Fruit fly (Drosophila melanogaster) whole organism, embryonic: ENCODE measurements around the gene CG16779.

Source experiments
- Adf1 ChIP-seq: fragments of 200-800 bp; sonication (Bioruptor generic); IDR thresholded peaks from 2 replicates; pipeline ENCODE4 v1.3.6; 2022; ENCODE audit warnings: missing biosample characterization, missing genetic modification characterization
- Asciz ChIP-seq: fragments of 200-800 bp; sonication (Bioruptor generic); optimal IDR thresholded peaks from 2 replicates; lab custom pipeline; 2017; ENCODE audit warnings: missing biosample characterization, mild to moderate bottlenecking, missing genetic modification characterization, missing genetic modification reagents
- Atf-2 ChIP-seq: fragments of 200-800 bp; sonication (Bioruptor generic); optimal IDR thresholded peaks from 2 replicates; lab custom pipeline; 2016; ENCODE audit warnings: missing biosample characterization, missing genetic modification characterization
- Atf3 ChIP-seq: fragments of 200-800 bp; sonication (Bioruptor generic); optimal IDR thresholded peaks from 3 replicates; lab custom pipeline; 2016; ENCODE audit warnings: missing biosample characterization, missing genetic modification characterization
- B-H1 ChIP-seq: fragments of 200-800 bp; sonication (Bioruptor generic); IDR thresholded peaks from 3 replicates; pipeline ENCODE4 v1.3.6; 2022; ENCODE audit warnings: missing biosample characterization, missing genetic modification characterization
- CG11247 ChIP-seq: fragments of 200-800 bp; sonication (Bioruptor generic); IDR thresholded peaks from 2 replicates; pipeline ENCODE4 v1.3.6; 2022; ENCODE audit warnings: missing biosample characterization, missing genetic modification characterization
- CG1233 ChIP-seq: fragments of 200-800 bp; sonication (Bioruptor generic); optimal IDR thresholded peaks from 4 replicates; lab custom pipeline; 2018; ENCODE audit warnings: missing biosample characterization, mild to moderate bottlenecking, missing genetic modification characterization
- CG13296 ChIP-seq: fragments of 200-800 bp; sonication (Bioruptor generic); optimal IDR thresholded peaks from 3 replicates; lab custom pipeline; 2018; ENCODE audit warnings: missing biosample characterization, mild to moderate bottlenecking, missing genetic modification characterization
- CG14860 ChIP-seq: fragments of 200-800 bp; sonication (Bioruptor generic); IDR thresholded peaks from 3 replicates; pipeline ENCODE4 v1.3.6; 2022; ENCODE audit warnings: missing biosample characterization, missing genetic modification characterization; ENCODE audit not compliant: partially characterized antibody
- CG15011 ChIP-seq: fragments of 200-800 bp; sonication (Bioruptor generic); optimal IDR thresholded peaks from 3 replicates; lab custom pipeline; 2018; ENCODE audit warnings: missing biosample characterization, mild to moderate bottlenecking, missing genetic modification characterization
- CG16779 ChIP-seq: fragments of 200-800 bp; sonication (Bioruptor generic); IDR thresholded peaks from 2 replicates; pipeline ENCODE4 v1.3.6; 2022; ENCODE audit warnings: missing biosample characterization, missing genetic modification characterization
- CG17186 ChIP-seq: fragments of 200-800 bp; sonication (Bioruptor generic); optimal IDR thresholded peaks from 3 replicates; lab custom pipeline; 2017; ENCODE audit warnings: missing biosample characterization, missing genetic modification reagents, missing genetic modification characterization
- CG32772 ChIP-seq: fragments of 200-800 bp; sonication (Bioruptor generic); IDR thresholded peaks from 2 replicates; pipeline ENCODE4 v1.3.6; 2022; ENCODE audit warnings: missing biosample characterization, missing genetic modification characterization
- CG7372 ChIP-seq: fragments of 200-800 bp; sonication (Bioruptor generic); IDR thresholded peaks from 2 replicates; pipeline ENCODE4 v1.3.6; 2022; ENCODE audit warnings: missing biosample characterization, missing genetic modification characterization
- CG7556 ChIP-seq: fragments of 200-800 bp; sonication (Bioruptor generic); optimal IDR thresholded peaks from 2 replicates; lab custom pipeline; 2017; ENCODE audit warnings: missing biosample characterization, mild to moderate bottlenecking, missing genetic modification characterization
- CG9876 ChIP-seq: fragments of 200-800 bp; sonication (Bioruptor generic); optimal IDR thresholded peaks from 2 replicates; lab custom pipeline; 2016; ENCODE audit warnings: missing biosample characterization, missing genetic modification characterization
- D19B ChIP-seq: fragments of 200-800 bp; sonication (Bioruptor generic); optimal IDR thresholded peaks from 2 replicates; lab custom pipeline; 2017; ENCODE audit warnings: missing biosample characterization, mild to moderate bottlenecking, missing genetic modification characterization
- Dbx ChIP-seq: fragments of 200-800 bp; sonication (Bioruptor generic); IDR thresholded peaks from 3 replicates; pipeline ENCODE4 v1.3.6; 2022; ENCODE audit warnings: missing biosample characterization, missing genetic modification characterization
- E2f2 ChIP-seq: fragments of 200-800 bp; sonication (Bioruptor generic); IDR thresholded peaks from 2 replicates; pipeline ENCODE4 v1.3.6; 2022; ENCODE audit warnings: missing biosample characterization, missing genetic modification characterization
- ERR ChIP-seq: fragments of 200-800 bp; sonication (Bioruptor generic); optimal IDR thresholded peaks from 2 replicates; lab custom pipeline; 2016; ENCODE audit warnings: missing biosample characterization, missing genetic modification characterization
- Fer1 ChIP-seq: fragments of 200-800 bp; sonication (Bioruptor generic); optimal IDR thresholded peaks from 2 replicates; lab custom pipeline; 2017; ENCODE audit warnings: missing biosample characterization, mild to moderate bottlenecking, missing genetic modification characterization
- Gug ChIP-seq: fragments of 200-800 bp; sonication (Bioruptor generic); IDR thresholded peaks from 4 replicates; pipeline ENCODE4 v1.3.6; 2022; ENCODE audit warnings: missing biosample characterization, missing genetic modification characterization
- HLHmδ ChIP-seq: fragments of 200-800 bp; sonication (Bioruptor generic); optimal IDR thresholded peaks from 2 replicates; lab custom pipeline; 2018; ENCODE audit warnings: missing biosample characterization, mild to moderate bottlenecking, missing genetic modification characterization, moderate library complexity
- Hr39 ChIP-seq: fragments of >200 bp; optimal IDR thresholded peaks from 2 replicates; lab custom pipeline; 2017
- Neu2 ChIP-seq: fragments of 200-800 bp; sonication (Bioruptor generic); optimal IDR thresholded peaks from 3 replicates; lab custom pipeline; 2016; ENCODE audit warnings: missing biosample characterization, missing genetic modification characterization, borderline replicate concordance
- NfI ChIP-seq: fragments of 200-800 bp; sonication (Bioruptor generic); optimal IDR thresholded peaks from 3 replicates; lab custom pipeline; 2018; ENCODE audit warnings: missing biosample characterization, mild to moderate bottlenecking, missing genetic modification characterization, moderate library complexity
- Six4 ChIP-seq: fragments of 200-800 bp; sonication (Bioruptor generic); optimal IDR thresholded peaks from 2 replicates; lab custom pipeline; 2016; ENCODE audit warnings: missing biosample characterization, missing genetic modification characterization
- Spps ChIP-seq: fragments of 200-800 bp; sonication (Bioruptor generic); optimal IDR thresholded peaks from 2 replicates; lab custom pipeline; 2018; ENCODE audit warnings: missing biosample characterization, mild to moderate bottlenecking, missing genetic modification characterization
- Sry-δ ChIP-seq: fragments of 200-800 bp; sonication (Bioruptor generic); optimal IDR thresholded peaks from 2 replicates; lab custom pipeline; 2016; ENCODE audit warnings: missing biosample characterization, missing genetic modification characterization
- Stat92E ChIP-seq, 3 experiments: fragments of >200 bp in 2 of 3; fragments of 200-800 bp in 1 of 3; sonication (Bioruptor generic) in 1 of 3; optimal IDR thresholded peaks; 2 replicates each; lab custom pipeline; 2017 to 2019; ENCODE audit warnings: missing biosample characterization in 3 of 3, missing genetic modification characterization in 3 of 3, mild to moderate bottlenecking in 1 of 3, moderate library complexity in 1 of 3
- ac ChIP-seq: fragments of 200-800 bp; sonication (Bioruptor generic); optimal IDR thresholded peaks from 3 replicates; lab custom pipeline; 2017; ENCODE audit warnings: missing biosample characterization, mild to moderate bottlenecking, missing genetic modification characterization
- ase ChIP-seq: fragments of 200-800 bp; sonication (Bioruptor generic); IDR thresholded peaks from 3 replicates; pipeline ENCODE4 v1.3.6; 2022; ENCODE audit warnings: missing biosample characterization, missing genetic modification characterization
- bcd ChIP-seq: fragments of 200-800 bp; sonication (Bioruptor generic); optimal IDR thresholded peaks from 2 replicates; lab custom pipeline; 2017; ENCODE audit warnings: missing biosample characterization, mild to moderate bottlenecking, missing genetic modification characterization
- br ChIP-seq: fragments of >200 bp; optimal IDR thresholded peaks from 2 replicates; lab custom pipeline; 2017
- croc ChIP-seq: fragments of 200-800 bp; sonication (Bioruptor generic); conservative IDR thresholded peaks from 3 replicates; pipeline ENCODE4 v1.3.6; 2022; ENCODE audit warnings: missing biosample characterization, missing genetic modification characterization
- eyg ChIP-seq: fragments of 200-800 bp; sonication (Bioruptor generic); optimal IDR thresholded peaks from 3 replicates; lab custom pipeline; 2016; ENCODE audit warnings: missing biosample characterization, missing genetic modification characterization
- fd64A ChIP-seq: fragments of 200-800 bp; sonication (Bioruptor generic); optimal IDR thresholded peaks from 3 replicates; lab custom pipeline; 2018; ENCODE audit warnings: missing biosample characterization, mild to moderate bottlenecking, missing genetic modification characterization
- fd96Cb ChIP-seq: fragments of 200-800 bp; sonication (Bioruptor generic); optimal IDR thresholded peaks from 2 replicates; lab custom pipeline; 2018; ENCODE audit warnings: missing biosample characterization, mild to moderate bottlenecking, missing genetic modification characterization, moderate library complexity
- grau ChIP-seq: fragments of 200-800 bp; optimal IDR thresholded peaks from 3 replicates; lab custom pipeline; 2019; ENCODE audit warnings: missing biosample characterization, mild to moderate bottlenecking, missing genetic modification characterization, moderate library complexity
- gsb ChIP-seq: fragments of 200-800 bp; sonication (Bioruptor generic); IDR thresholded peaks from 2 replicates; pipeline ENCODE4 v1.3.6; 2022; ENCODE audit warnings: missing biosample characterization, missing genetic modification characterization
- gt ChIP-seq: fragments of 200-800 bp; sonication (Bioruptor generic); IDR thresholded peaks from 2 replicates; pipeline ENCODE4 v1.3.6; 2022; ENCODE audit warnings: missing biosample characterization, missing genetic modification characterization
- knrl ChIP-seq: fragments of 200-800 bp; sonication (Bioruptor generic); IDR thresholded peaks from 3 replicates; pipeline ENCODE4 v1.3.6; 2022; ENCODE audit warnings: missing biosample characterization, missing genetic modification characterization; ENCODE audit not compliant: partially characterized antibody
- lbe ChIP-seq: fragments of 200-800 bp; sonication (Bioruptor generic); optimal IDR thresholded peaks from 2 replicates; lab custom pipeline; 2016; ENCODE audit warnings: missing biosample characterization, mild to moderate bottlenecking, missing genetic modification characterization
- nerfin-1 ChIP-seq: fragments of 200-800 bp; sonication (Bioruptor generic); optimal IDR thresholded peaks from 3 replicates; lab custom pipeline; 2019; ENCODE audit warnings: missing biosample characterization, mild to moderate bottlenecking, missing genetic modification characterization, moderate library complexity
- rib ChIP-seq: fragments of 200-800 bp; sonication (Bioruptor generic); IDR thresholded peaks from 2 replicates; pipeline ENCODE4 v1.3.6; 2022; ENCODE audit warnings: missing biosample characterization, missing genetic modification characterization
- stc ChIP-seq: fragments of 200-800 bp; sonication (Bioruptor generic); IDR thresholded peaks from 2 replicates; pipeline ENCODE4 v1.3.6; 2022; ENCODE audit warnings: missing biosample characterization, missing genetic modification characterization
- stwl ChIP-seq: fragments of 200-800 bp; sonication (Bioruptor generic); optimal IDR thresholded peaks from 3 replicates; lab custom pipeline; 2018; ENCODE audit warnings: missing biosample characterization, mild to moderate bottlenecking, missing genetic modification characterization, moderate library complexity
- tx ChIP-seq: fragments of 200-800 bp; sonication (Bioruptor generic); optimal IDR thresholded peaks from 2 replicates; lab custom pipeline; 2016; ENCODE audit warnings: missing biosample characterization, missing genetic modification characterization
- unc-4 ChIP-seq: fragments of 200-800 bp; sonication (Bioruptor generic); IDR thresholded peaks from 2 replicates; pipeline ENCODE4 v1.3.6; 2022; ENCODE audit warnings: missing biosample characterization, missing genetic modification characterization; ENCODE audit not compliant: partially characterized antibody
- z ChIP-seq: fragments of 200-800 bp; sonication (Bioruptor generic); IDR thresholded peaks from 3 replicates; pipeline ENCODE4 v1.3.6; 2022; ENCODE audit warnings: missing biosample characterization, missing genetic modification characterization
- zfh2 ChIP-seq: fragments of 200-800 bp; sonication (Bioruptor generic); optimal IDR thresholded peaks from 2 replicates; lab custom pipeline; 2016; ENCODE audit warnings: missing biosample characterization, missing genetic modification characterization

The CG16779 gene

DNA sequence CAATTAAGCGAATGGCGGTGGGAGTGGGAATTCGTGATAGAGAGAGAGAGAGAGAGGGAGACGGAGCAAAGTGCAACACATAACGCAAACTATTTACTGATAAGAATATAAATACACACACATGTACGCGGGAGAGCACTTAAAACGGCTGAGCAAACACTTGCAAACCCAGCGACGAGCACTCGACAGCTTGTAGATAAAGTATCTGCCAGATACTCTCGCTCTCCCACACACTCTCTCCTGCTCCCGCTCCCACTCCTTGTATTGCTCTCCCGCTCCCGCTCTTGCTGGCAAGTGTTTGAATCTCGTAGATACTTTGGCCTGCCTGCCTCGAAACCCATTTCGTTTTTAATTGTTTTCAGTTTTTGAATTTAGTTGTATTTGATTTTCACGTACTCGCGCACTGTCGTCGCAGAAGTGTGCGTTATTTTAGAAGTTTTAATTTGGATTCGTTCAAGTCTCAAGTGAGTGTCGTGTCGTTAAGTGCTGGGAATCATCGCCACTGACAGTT, 65.2 kb downstream of the CG16779 start (continued):
- TF ChIP-seq z (GFP tag; lab: Robert Waterston, UW) (peak; percentile 63; the same call in 2 of the 3 replicates), stwl (tag; lab: Kevin White, UChicago) (no peak), Sry-δ (no peak), E2f2 (peak; percentile 37; the same call in 1 of the 2 replicates), CG14860 (GFP tag; lab: Robert Waterston, UW) (no peak), Neu2 (no peak), Hr39 (lab: Kevin White, UChicago) (no peak), CG1233 (GFP tag; lab: Kevin White, UChicago) (no peak), Atf-2 (GFP tag; lab: Kevin White, UChicago) (no peak), HLHmδ (peak; percentile 51), Six4 (GFP tag; lab: Kevin White, UChicago) (no peak), unc-4 (peak; percentile 51; the same call in 1 of the 2 replicates), Spps (no peak), CG7372 (GFP tag; lab: Robert Waterston, UW) (no peak), CG17186 (no peak), croc (GFP tag; lab: Robert Waterston, UW) (no peak), fd64A (GFP tag; lab: Kevin White, UChicago) (peak; percentile 79), fd96Cb (tag; lab: Kevin White, UChicago) (no peak), lbe (GFP tag; lab: Kevin White, UChicago) (peak; percentile 36), Adf1 (GFP tag; lab: Robert Waterston, UW) (peak; percentile 40; the same call in 1 of the 2 replicates), CG11247 (GFP tag; lab: Robert Waterston, UW) (no peak), stc (GFP tag; lab: Robert Waterston, UW) (peak; percentile 46), NfI (GFP tag; lab: Kevin White, UChicago) (no peak), grau (tag; lab: Kevin White, UChicago) (no peak), gsb (GFP tag; lab: Robert Waterston, UW) (peak; percentile 6; the same call in 1 of the 2 replicates), bcd (GFP tag; lab: Kevin White, UChicago) (no peak), CG13296 (GFP tag; lab: Kevin White, UChicago) (peak; percentile 75), ERR (GFP tag; lab: Kevin White, UChicago) (peak; percentile 27), knrl (GFP tag; lab: Robert Waterston, UW) (no peak), zfh2 (GFP tag; lab: Kevin White, UChicago) (no peak), rib (GFP tag; lab: Robert Waterston, UW) (peak; percentile 81), D19B (no peak), CG9876 (GFP tag; lab: Kevin White, UChicago) (no peak), nerfin-1 (peak; percentile 49), Fer1 (peak; percentile 75), eyg (GFP tag; lab: Kevin White, UChicago) (no peak), B-H1 (GFP tag; lab: Robert Waterston, UW) (no peak; the same call in 2 of the 3 replicates), Atf3 (GFP tag; lab: Kevin White, UChicago) (no peak), CG32772 (GFP tag; lab: Robert Waterston, UW) (no peak), Asciz (GFP tag; lab: Kevin White, UChicago) (peak; percentile 64), gt (GFP tag; lab: Robert Waterston, UW) (no peak), br (lab: Kevin White, UChicago) (no peak), Stat92E (GFP tag; optimal IDR thresholded peaks at IDR 0.05; lab: Kevin White, UChicago) (no peak), CG7556 (GFP tag; lab: Kevin White, UChicago) (peak; percentile 17), Gug (GFP tag; lab: Robert Waterston, UW) (no peak), ase (GFP tag; lab: Robert Waterston, UW) (no peak), ac (peak; percentile 8), CG16779 (GFP tag; lab: Robert Waterston, UW) (0 out of 2 replicates have a peak, but pooled peaks have one; percentile 30), tx (GFP tag; lab: Kevin White, UChicago) (no peak), Dbx (GFP tag; lab: Robert Waterston, UW) (peak; percentile 58; the same call in 1 of the 3 replicates), CG15011 (GFP tag; lab: Kevin White, UChicago) (peak; percentile 52)
